Fruit fly (Drosophila melanogaster) whole organism, pupa: ENCODE data around the gene nonA.
A peak's percentile ranks its signal among the peaks of the same experiment; 100 is the strongest.

Experiments
- CG10348 ChIP-seq: fragments of 200-800 bp; sonication (Bioruptor generic); IDR thresholded peaks from 2 replicates; pipeline ENCODE4 v1.3.6; 2022; ENCODE audit warnings: missing biosample characterization, missing genetic modification characterization
- CG12605 ChIP-seq: fragments of 200-800 bp; sonication (Bioruptor generic); IDR thresholded peaks from 2 replicates; pipeline ENCODE4 v1.3.6; 2022; ENCODE audit warnings: missing biosample characterization, missing genetic modification characterization
- CG13204 ChIP-seq: fragments of 200-800 bp; sonication (Bioruptor generic); optimal IDR thresholded peaks from 2 replicates; lab custom pipeline; 2018; ENCODE audit warnings: missing biosample characterization, mild to moderate bottlenecking, missing genetic modification characterization, moderate library complexity
- CG14655 ChIP-seq: fragments of 200-800 bp; sonication (Bioruptor generic); optimal IDR thresholded peaks from 3 replicates; lab custom pipeline; 2017; ENCODE audit warnings: mild to moderate bottlenecking, missing biosample characterization, missing genetic modification reagents, missing genetic modification characterization
- CG15710 ChIP-seq: fragments of 200-800 bp; sonication (Bioruptor generic); optimal IDR thresholded peaks from 2 replicates; lab custom pipeline; 2018; ENCODE audit warnings: missing biosample characterization, mild to moderate bottlenecking, missing genetic modification characterization, moderate library complexity
- CG17806 ChIP-seq: fragments of 200-800 bp; sonication (Bioruptor generic); optimal IDR thresholded peaks from 2 replicates; lab custom pipeline; 2018; ENCODE audit warnings: missing biosample characterization, mild to moderate bottlenecking, missing genetic modification characterization, moderate library complexity
- CG32121 ChIP-seq: fragments of 200-800 bp; sonication (Bioruptor generic); IDR thresholded peaks from 2 replicates; pipeline ENCODE4 v1.3.6; 2022; ENCODE audit warnings: missing biosample characterization, missing genetic modification characterization
- CG34367 ChIP-seq: fragments of 200-800 bp; sonication (Bioruptor generic); optimal IDR thresholded peaks from 2 replicates; lab custom pipeline; 2018; ENCODE audit warnings: missing biosample characterization, mild to moderate bottlenecking, missing genetic modification characterization
- CG4496 ChIP-seq: fragments of 200-800 bp; sonication (Bioruptor generic); IDR thresholded peaks from 3 replicates; pipeline ENCODE4 v1.3.6; 2022; ENCODE audit warnings: missing biosample characterization, missing genetic modification characterization
- CG8159 ChIP-seq: fragments of 200-800 bp; sonication (Bioruptor generic); optimal IDR thresholded peaks from 3 replicates; lab custom pipeline; 2018; ENCODE audit warnings: missing biosample characterization, mild to moderate bottlenecking, missing genetic modification characterization, moderate library complexity
- CG8301 ChIP-seq: fragments of 200-800 bp; sonication (Bioruptor generic); optimal IDR thresholded peaks from 2 replicates; lab custom pipeline; 2018; ENCODE audit warnings: missing biosample characterization, mild to moderate bottlenecking, missing genetic modification characterization
- CG9948 ChIP-seq: fragments of 200-800 bp; sonication (Bioruptor generic); optimal IDR thresholded peaks from 2 replicates; lab custom pipeline; 2018; ENCODE audit warnings: missing biosample characterization, mild to moderate bottlenecking, missing genetic modification characterization, moderate library complexity
- D1 ChIP-seq: fragments of 200-800 bp; sonication (Bioruptor generic); optimal IDR thresholded peaks from 2 replicates; lab custom pipeline; 2018; ENCODE audit warnings: missing biosample characterization, mild to moderate bottlenecking, missing genetic modification characterization, moderate library complexity
- EcR ChIP-seq: fragments of 200-800 bp; sonication (Bioruptor generic); optimal IDR thresholded peaks from 3 replicates; lab custom pipeline; 2019; ENCODE audit warnings: missing biosample characterization, missing genetic modification characterization, mild to moderate bottlenecking, moderate library complexity, missing genetic modification reagents
- Ets98B ChIP-seq: fragments of 200-800 bp; sonication (Bioruptor generic); IDR thresholded peaks from 2 replicates; pipeline ENCODE4 v1.3.6; 2022; ENCODE audit warnings: missing biosample characterization, missing genetic modification characterization
- Pif1A ChIP-seq: fragments of 200-800 bp; sonication (Bioruptor generic); optimal IDR thresholded peaks from 3 replicates; lab custom pipeline; 2016; ENCODE audit warnings: missing biosample characterization, missing genetic modification characterization
- Pif1B ChIP-seq: fragments of 200-800 bp; sonication (Bioruptor generic); optimal IDR thresholded peaks from 3 replicates; lab custom pipeline; 2016; ENCODE audit warnings: missing biosample characterization, missing genetic modification characterization
- Snoo ChIP-seq: fragments of 200-800 bp; sonication (Bioruptor generic); optimal IDR thresholded peaks from 3 replicates; lab custom pipeline; 2017; ENCODE audit warnings: missing biosample characterization, mild to moderate bottlenecking, missing genetic modification characterization, inconsistent platforms
- fd96Ca ChIP-seq: fragments of 200-800 bp; sonication (Bioruptor generic); IDR thresholded peaks from 3 replicates; pipeline ENCODE4 v1.3.6; 2022; ENCODE audit warnings: missing biosample characterization, missing genetic modification characterization
- gl ChIP-seq: fragments of 200-800 bp; sonication (Bioruptor generic); optimal IDR thresholded peaks from 2 replicates; lab custom pipeline; 2018; ENCODE audit warnings: missing biosample characterization, mild to moderate bottlenecking, missing genetic modification characterization
- rn ChIP-seq: fragments of 200-800 bp; sonication (Bioruptor generic); IDR thresholded peaks from 2 replicates; pipeline ENCODE4 v1.3.6; 2022; ENCODE audit warnings: missing biosample characterization, missing genetic modification characterization

The nonA gene

DNA sequence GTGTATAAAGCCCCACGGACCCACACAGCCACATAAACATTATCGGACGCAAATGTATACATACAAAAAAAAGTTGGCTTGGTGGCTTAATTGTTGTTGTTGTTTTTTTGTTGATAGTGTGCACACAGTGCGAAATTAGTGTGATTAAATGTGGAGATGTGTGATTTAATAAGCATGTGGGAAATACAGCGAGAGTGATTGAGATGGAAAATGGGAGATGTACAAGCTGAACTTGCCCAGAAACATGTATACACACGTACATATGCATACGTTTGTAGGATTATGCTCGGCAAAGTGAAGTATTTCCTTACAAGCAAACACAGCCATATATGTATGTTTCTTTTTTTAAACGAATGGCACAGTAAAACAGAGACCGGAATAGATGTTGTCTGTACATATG lies 12.2 kb downstream of the nonA start:
- peak; percentile 67 for TF ChIP-seq CG12605
- no peak for TF ChIP-seq EcR (GFP tag; lab: Kevin White, UChicago)
- peak; percentile 3 for TF ChIP-seq CG9948
- TF ChIP-seq CG32121 (GFP tag; lab: Robert Waterston, UW): peak; percentile 37; the same call in 1 of the 2 replicates
- TF ChIP-seq Pif1A: no peak
- TF ChIP-seq CG17806: peak; percentile 25
- TF ChIP-seq Ets98B: peak; percentile 75
- no peak for TF ChIP-seq rn (GFP tag; lab: Robert Waterston, UW)
- TF ChIP-seq CG14655 (GFP tag; lab: Kevin White, UChicago): no peak
- no peak for TF ChIP-seq CG8159 (tag; lab: Kevin White, UChicago)
- no peak for TF ChIP-seq gl (tag; lab: Kevin White, UChicago)
- peak; percentile 24 for TF ChIP-seq CG15710 (tag; lab: Kevin White, UChicago)
- TF ChIP-seq CG8301 (tag; lab: Kevin White, UChicago): no peak
- peak; percentile 39 for TF ChIP-seq Pif1B (GFP tag; lab: Kevin White, UChicago)
- TF ChIP-seq CG4496 (GFP tag; lab: Robert Waterston, UW): peak; percentile 71; the same call in 2 of the 3 replicates
- TF ChIP-seq CG13204 (GFP tag; lab: Kevin White, UChicago): no peak
- no peak for TF ChIP-seq D1 (tag; lab: Kevin White, UChicago)
- TF ChIP-seq Snoo (tag; lab: Kevin White, UChicago): no peak
- TF ChIP-seq CG10348 (GFP tag; lab: Robert Waterston, UW): no peak
- TF ChIP-seq CG34367 (tag; lab: Kevin White, UChicago): peak; percentile 39
- TF ChIP-seq fd96Ca (GFP tag; lab: Robert Waterston, UW): no peak

DNA sequence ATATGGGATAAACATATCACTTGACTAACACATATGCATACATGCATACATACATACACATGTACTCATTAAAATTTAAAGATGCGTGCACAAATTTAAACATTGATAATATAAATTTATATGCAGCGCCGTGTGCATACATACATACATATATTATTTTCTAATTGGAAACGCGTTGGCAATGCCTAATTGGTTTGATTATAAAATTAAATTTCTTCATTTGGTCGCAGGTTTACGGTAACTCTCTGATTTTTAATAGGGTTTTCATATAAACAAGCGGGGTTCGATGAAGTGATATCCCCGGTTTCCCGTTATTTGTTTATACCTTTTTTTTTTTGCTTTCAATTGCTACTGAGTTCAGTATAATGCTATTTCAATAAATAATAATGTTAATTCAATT lies 12.7 kb downstream of the nonA start:
- no peak for TF ChIP-seq Ets98B
- no peak for TF ChIP-seq CG32121 (GFP tag; lab: Robert Waterston, UW)
- no peak for TF ChIP-seq Pif1B (GFP tag; lab: Kevin White, UChicago)
- no peak for TF ChIP-seq CG13204 (GFP tag; lab: Kevin White, UChicago)
- TF ChIP-seq CG17806: no peak
- no peak for TF ChIP-seq CG8159 (tag; lab: Kevin White, UChicago)
- TF ChIP-seq CG9948: no peak
- TF ChIP-seq CG8301 (tag; lab: Kevin White, UChicago): no peak
- no peak for TF ChIP-seq CG34367 (tag; lab: Kevin White, UChicago)
- no peak for TF ChIP-seq CG4496 (GFP tag; lab: Robert Waterston, UW)
- no peak for TF ChIP-seq Snoo (tag; lab: Kevin White, UChicago)
- TF ChIP-seq fd96Ca (GFP tag; lab: Robert Waterston, UW): no peak
- no peak for TF ChIP-seq CG14655 (GFP tag; lab: Kevin White, UChicago)
- no peak for TF ChIP-seq Pif1A
- TF ChIP-seq CG15710 (tag; lab: Kevin White, UChicago): no peak
- TF ChIP-seq EcR (GFP tag; lab: Kevin White, UChicago): no peak
- no peak for TF ChIP-seq rn (GFP tag; lab: Robert Waterston, UW)
- no peak for TF ChIP-seq D1 (tag; lab: Kevin White, UChicago)
- TF ChIP-seq, all 21 proteins: peak for 0

DNA sequence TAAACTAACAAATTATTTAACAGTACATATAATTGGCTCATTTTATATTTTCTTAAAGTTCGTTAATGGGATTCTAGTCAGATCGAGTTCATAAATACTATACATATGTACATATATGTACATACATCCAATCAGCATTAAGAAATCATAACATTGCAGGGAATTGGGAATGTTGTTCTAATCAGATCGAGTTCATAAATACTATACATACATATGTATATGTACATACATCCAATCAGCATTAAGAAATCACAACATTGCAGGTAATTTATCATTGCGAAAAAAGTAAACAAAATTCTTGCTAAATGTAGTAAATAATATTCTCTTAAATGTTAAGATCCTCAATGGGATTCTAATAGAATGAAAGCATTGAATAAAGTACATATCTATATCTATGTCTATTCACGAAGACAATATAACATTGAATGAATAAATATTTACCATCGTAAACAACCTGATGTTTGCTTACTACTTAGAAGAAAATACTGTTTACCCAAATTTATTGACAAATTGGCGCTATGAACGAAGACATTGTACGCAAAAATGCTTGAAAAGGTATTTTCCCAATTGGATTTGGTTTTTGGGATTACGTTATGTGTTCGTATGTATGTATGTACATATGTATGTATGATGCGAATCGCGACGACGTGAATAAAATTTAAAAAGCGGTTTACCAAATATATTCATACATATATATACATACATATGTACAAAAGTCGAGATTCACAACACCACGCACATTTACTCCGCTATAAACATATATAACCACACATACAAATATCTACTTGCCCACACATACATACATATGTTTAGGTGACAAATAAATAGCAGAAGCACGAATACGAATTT lies 22.5 kb downstream of the nonA start:
- no peak for TF ChIP-seq CG32121 (GFP tag; lab: Robert Waterston, UW)
- no peak for TF ChIP-seq Snoo (tag; lab: Kevin White, UChicago)
- TF ChIP-seq D1 (tag; lab: Kevin White, UChicago): no peak
- TF ChIP-seq CG13204 (GFP tag; lab: Kevin White, UChicago): no peak
- TF ChIP-seq Ets98B: no peak
- TF ChIP-seq CG10348 (GFP tag; lab: Robert Waterston, UW): no peak
- TF ChIP-seq Pif1B (GFP tag; lab: Kevin White, UChicago): no peak
- no peak for TF ChIP-seq CG8301 (tag; lab: Kevin White, UChicago)
- TF ChIP-seq fd96Ca (GFP tag; lab: Robert Waterston, UW): no peak
- no peak for TF ChIP-seq CG4496 (GFP tag; lab: Robert Waterston, UW)
- TF ChIP-seq CG9948: no peak
- TF ChIP-seq CG14655 (GFP tag; lab: Kevin White, UChicago): no peak
- TF ChIP-seq CG17806: no peak
- TF ChIP-seq Pif1A: no peak
- TF ChIP-seq rn (GFP tag; lab: Robert Waterston, UW): no peak
- no peak for TF ChIP-seq CG15710 (tag; lab: Kevin White, UChicago)
- TF ChIP-seq gl (tag; lab: Kevin White, UChicago): no peak

DNA sequence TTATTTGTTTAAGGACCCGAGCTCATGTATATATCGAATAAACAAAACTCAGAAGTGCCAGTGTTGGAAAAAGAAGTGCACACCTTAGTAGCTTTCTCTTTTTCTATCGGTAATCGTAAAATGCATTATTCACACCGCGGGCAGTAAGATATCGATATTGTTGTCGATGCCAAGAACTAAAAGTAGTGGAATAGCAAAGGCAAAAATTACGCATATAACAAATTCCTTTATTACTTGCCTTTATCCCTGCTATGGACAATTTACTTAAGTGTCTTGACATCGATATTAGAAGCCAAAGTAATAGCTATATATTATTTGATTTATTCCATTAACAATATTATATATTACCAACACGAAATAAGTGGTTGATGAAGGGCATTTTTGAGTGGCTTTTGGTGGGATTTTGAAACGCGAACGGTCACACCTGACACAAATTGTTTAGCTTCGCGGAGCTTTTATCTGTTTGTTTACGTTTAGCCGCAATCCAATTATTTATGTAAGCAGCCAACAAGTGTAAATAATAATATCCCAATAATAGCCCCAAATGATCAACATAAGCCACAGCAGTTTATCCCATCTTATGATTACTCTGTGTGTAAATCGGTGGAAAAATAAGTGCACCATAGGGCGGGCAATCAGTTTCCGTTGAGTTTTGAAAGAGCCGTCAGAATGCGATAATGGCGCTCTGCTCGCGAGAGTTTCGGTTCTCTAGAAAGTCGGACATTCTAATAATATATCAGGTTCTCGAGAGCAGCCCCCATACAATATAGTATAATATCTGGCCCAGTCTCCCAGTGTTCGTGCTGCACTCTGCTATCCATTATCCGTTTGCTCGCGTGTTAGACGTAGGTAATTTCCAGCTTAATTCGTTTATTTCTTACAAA lies 23.7 kb downstream of the nonA start, which contains the start of the genes CG9992 and CG4239:
Gene CG9992 (minus strand): TSS at position 66 of the 884 bp plus-strand sequence.
Gene CG4239 (plus strand): TSS at position 436 of the 884 bp plus-strand sequence.
- TF ChIP-seq CG15710 (tag; lab: Kevin White, UChicago): peak; percentile 65
- no peak for TF ChIP-seq CG8301 (tag; lab: Kevin White, UChicago)
- TF ChIP-seq gl (tag; lab: Kevin White, UChicago): no peak
- TF ChIP-seq CG32121 (GFP tag; lab: Robert Waterston, UW): peak; percentile 41; the same call in 1 of the 2 replicates
- no peak for TF ChIP-seq CG14655 (GFP tag; lab: Kevin White, UChicago)
- TF ChIP-seq D1 (tag; lab: Kevin White, UChicago): no peak
- TF ChIP-seq CG34367 (tag; lab: Kevin White, UChicago): peak; percentile 10
- TF ChIP-seq CG17806: peak; percentile 53
- peak; percentile 73; the same call in 2 of the 3 replicates for TF ChIP-seq CG4496 (GFP tag; lab: Robert Waterston, UW)
- peak; percentile 47 for TF ChIP-seq Snoo (tag; lab: Kevin White, UChicago)
- TF ChIP-seq CG8159 (tag; lab: Kevin White, UChicago): no peak
- no peak for TF ChIP-seq Pif1B (GFP tag; lab: Kevin White, UChicago)
- peak; percentile 36; the same call in 1 of the 2 replicates for TF ChIP-seq Ets98B
- peak; percentile 66; the same call in 1 of the 3 replicates for TF ChIP-seq fd96Ca (GFP tag; lab: Robert Waterston, UW)
- TF ChIP-seq CG9948: peak; percentile 62
- TF ChIP-seq, all 21 proteins: peak for 9
